Worm (Caenorhabditis elegans) whole organism, L4/young adult: ENCODE results near the gene fbxc-53.

ENCODE experiments used
- W03F9.2 ChIP-seq: fragments of 150-350 bp; optimal IDR thresholded peaks from 2 replicates; lab custom pipeline; 2014; ENCODE audit warnings: missing biosample characterization, missing genetic modification characterization
- dao-5 ChIP-seq: sonication (generic microtip); optimal IDR thresholded peaks from 2 replicates; lab custom pipeline; 2016; ENCODE audit warnings: missing genotype, missing genetic modification characterization, moderate library complexity, missing compliant biosample characterization
- him-1 ChIP-seq: sonication (generic microtip); optimal IDR thresholded peaks from 2 replicates; lab custom pipeline; 2016; ENCODE audit warnings: missing genotype, missing genetic modification reagents, missing genetic modification characterization, missing compliant biosample characterization

DNA sequence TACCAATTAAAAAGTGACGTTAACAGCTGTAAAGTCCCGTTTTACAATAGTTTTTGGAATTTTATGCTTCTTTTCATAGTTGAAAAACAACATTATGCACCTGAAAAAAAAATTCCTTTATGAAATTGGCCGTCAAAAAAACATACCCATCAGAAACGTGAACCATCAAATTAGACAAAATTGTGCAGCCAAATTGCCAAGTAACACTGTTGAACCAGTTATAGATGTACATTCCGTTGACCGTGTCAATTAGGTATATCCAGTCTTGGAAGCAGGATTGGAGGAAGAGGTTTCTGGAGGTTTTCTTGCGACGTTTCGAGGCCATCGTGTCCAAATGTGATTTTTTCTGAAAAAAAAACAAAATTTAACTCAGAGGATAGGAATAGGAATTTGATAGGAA is 41.8 kb upstream of the fbxc-53 start, which contains the start of gene srx-97:
- TF ChIP-seq W03F9.2 (tag; lab: Kevin White, UChicago) = no peak
- TF ChIP-seq dao-5 (tag; lab: Kevin White, UChicago) = no peak
- TF ChIP-seq him-1 (tag; lab: Kevin White, UChicago) = no peak
